Worm (Caenorhabditis elegans) whole organism, L3 larva: ENCODE data around the gene C15H11.10.

Experiments
- R02D3.7 ChIP-seq: fragments of 150-350 bp; optimal IDR thresholded peaks from 2 replicates; lab custom pipeline; 2014; ENCODE audit warnings: missing biosample characterization, missing genetic modification characterization
- ZK546.5 ChIP-seq: sonication (generic microtip); optimal IDR thresholded peaks from 2 replicates; lab custom pipeline; 2017; ENCODE audit warnings: missing biosample characterization, missing genetic modification characterization
- aly-2 ChIP-seq: fragments of 150-350 bp; optimal IDR thresholded peaks from 2 replicates; lab custom pipeline; 2014; ENCODE audit warnings: missing biosample characterization, missing genetic modification characterization
- ama-1 ChIP-seq: fragments of 150-350 bp; optimal IDR thresholded peaks from 2 replicates; lab custom pipeline; 2018
- ceh-9 ChIP-seq: sonication (generic microtip); optimal IDR thresholded peaks from 2 replicates; lab custom pipeline; 2018; ENCODE audit warnings: missing biosample characterization, missing genetic modification characterization
- daf-12 ChIP-seq: fragments of 150-350 bp; optimal IDR thresholded peaks from 2 replicates; lab custom pipeline; 2014; ENCODE audit warnings: missing biosample characterization, missing genetic modification reagents, missing genetic modification characterization
- egl-27 ChIP-seq: sonication (generic microtip); optimal IDR thresholded peaks from 4 replicates; lab custom pipeline; 2017; ENCODE audit warnings: missing biosample characterization, missing genetic modification reagents, missing genetic modification characterization
- egl-5 ChIP-seq: fragments of 150-350 bp; optimal IDR thresholded peaks from 2 replicates; lab custom pipeline; 2017; ENCODE audit warnings: missing biosample characterization, missing genetic modification reagents, missing genetic modification characterization, inconsistent platforms
- elt-1 ChIP-seq: fragments of 150-350 bp; optimal IDR thresholded peaks from 2 replicates; lab custom pipeline; 2014; ENCODE audit warnings: missing biosample characterization, missing genetic modification characterization
- elt-2 ChIP-seq: sonication (generic microtip); optimal IDR thresholded peaks from 2 replicates; lab custom pipeline; 2016; ENCODE audit warnings: missing genetic modification reagents, mild to moderate bottlenecking, missing genetic modification characterization, missing compliant biosample characterization
- elt-3 ChIP-seq, 3 experiments: fragments of 150-350 bp in 1 of 3; sonication (generic microtip) in 2 of 3; optimal IDR thresholded peaks; 2 replicates in 2 of 3; 4 replicates in 1 of 3; lab custom pipeline; 2014 to 2017; ENCODE audit warnings: missing biosample characterization in 3 of 3, missing genetic modification characterization in 3 of 3
- eor-1 ChIP-seq, 2 experiments: fragments of 150-350 bp; optimal IDR thresholded peaks; 2 replicates each; lab custom pipeline; 2014 to 2018; ENCODE audit warnings: missing biosample characterization in 2 of 2, missing genetic modification characterization in 2 of 2
- fkh-10 ChIP-seq: sonication (generic microtip); optimal IDR thresholded peaks from 2 replicates; lab custom pipeline; 2017; ENCODE audit warnings: missing biosample characterization, missing genetic modification reagents, missing genetic modification characterization
- fkh-2 ChIP-seq: fragments of 150-350 bp; optimal IDR thresholded peaks from 2 replicates; lab custom pipeline; 2014; ENCODE audit warnings: missing biosample characterization, missing genetic modification reagents, missing genetic modification characterization
- fos-1 ChIP-seq: fragments of 150-350 bp; optimal IDR thresholded peaks from 2 replicates; lab custom pipeline; 2014; ENCODE audit warnings: missing biosample characterization, missing genetic modification characterization
- hmg-11 ChIP-seq: sonication (generic microtip); optimal IDR thresholded peaks from 2 replicates; lab custom pipeline; 2016; ENCODE audit warnings: missing genetic modification characterization, missing compliant biosample characterization
- jun-1 ChIP-seq: fragments of 150-350 bp; optimal IDR thresholded peaks from 2 replicates; lab custom pipeline; 2014; ENCODE audit warnings: missing biosample characterization, missing genetic modification reagents, missing genetic modification characterization
- lin-39 ChIP-seq: fragments of 150-350 bp; optimal IDR thresholded peaks from 2 replicates; lab custom pipeline; 2018; ENCODE audit warnings: missing biosample characterization, missing genetic modification reagents, missing genetic modification characterization
- lsy-12 ChIP-seq: sonication (generic microtip); optimal IDR thresholded peaks from 2 replicates; lab custom pipeline; 2016; ENCODE audit warnings: mild to moderate bottlenecking, missing genetic modification characterization, missing compliant biosample characterization
- mdl-1 ChIP-seq: fragments of 150-350 bp; optimal IDR thresholded peaks from 2 replicates; lab custom pipeline; 2014; ENCODE audit warnings: missing biosample characterization, missing genetic modification characterization
- mml-1 ChIP-seq: fragments of 150-350 bp; sonication (generic microtip); optimal IDR thresholded peaks from 3 replicates; lab custom pipeline; 2014; ENCODE audit warnings: missing biosample characterization, missing genetic modification characterization
- nfya-1 ChIP-seq: sonication (generic microtip); optimal IDR thresholded peaks from 2 replicates; lab custom pipeline; 2017; ENCODE audit warnings: missing genetic modification characterization, mild to moderate bottlenecking, missing compliant biosample characterization, antibody characterized with exemption, moderate library complexity; ENCODE audit not compliant: insufficient read depth
- nhr-11 ChIP-seq: fragments of 150-350 bp; optimal IDR thresholded peaks from 2 replicates; lab custom pipeline; 2014; ENCODE audit warnings: missing biosample characterization, missing genetic modification characterization
- nhr-23 ChIP-seq: fragments of 150-350 bp; optimal IDR thresholded peaks from 2 replicates; lab custom pipeline; 2014; ENCODE audit warnings: missing biosample characterization, missing genetic modification reagents, missing genetic modification characterization
- nhr-237 ChIP-seq: fragments of 150-350 bp; optimal IDR thresholded peaks from 2 replicates; lab custom pipeline; 2014; ENCODE audit warnings: missing biosample characterization, missing genetic modification characterization
- nhr-25 ChIP-seq: sonication (generic microtip); optimal IDR thresholded peaks from 2 replicates; lab custom pipeline; 2017; ENCODE audit warnings: missing biosample characterization, missing genetic modification characterization
- nhr-28 ChIP-seq: fragments of 150-350 bp; optimal IDR thresholded peaks from 2 replicates; lab custom pipeline; 2014; ENCODE audit warnings: missing biosample characterization, missing genetic modification characterization
- nhr-43 ChIP-seq: sonication (generic microtip); optimal IDR thresholded peaks from 2 replicates; lab custom pipeline; 2016; ENCODE audit warnings: mild to moderate bottlenecking, missing genetic modification characterization, missing compliant biosample characterization; ENCODE audit not compliant: poor library complexity, severe bottlenecking
- nhr-67 ChIP-seq: fragments of 150-350 bp; optimal IDR thresholded peaks from 2 replicates; lab custom pipeline; 2014; ENCODE audit warnings: missing biosample characterization, missing genetic modification characterization
- nhr-76 ChIP-seq: fragments of 150-350 bp; sonication (generic microtip); optimal IDR thresholded peaks from 5 replicates; lab custom pipeline; 2014; ENCODE audit warnings: missing biosample characterization, missing genetic modification characterization
- nhr-77 ChIP-seq: fragments of 150-350 bp; optimal IDR thresholded peaks from 2 replicates; lab custom pipeline; 2014; ENCODE audit warnings: missing biosample characterization, missing genetic modification characterization
- pha-4 ChIP-seq: fragments of 150-350 bp; optimal IDR thresholded peaks from 2 replicates; lab custom pipeline; 2014; ENCODE audit warnings: missing biosample characterization, missing genetic modification reagents, missing genetic modification characterization
- pqm-1 ChIP-seq: fragments of 150-350 bp; optimal IDR thresholded peaks from 2 replicates; lab custom pipeline; 2017; ENCODE audit warnings: missing biosample characterization, missing genetic modification characterization, inconsistent platforms
- skn-1 ChIP-seq: fragments of 150-350 bp; optimal IDR thresholded peaks from 2 replicates; lab custom pipeline; 2014; ENCODE audit warnings: missing biosample characterization, missing genetic modification characterization
- snpc-4 ChIP-seq: fragments of 150-350 bp; optimal IDR thresholded peaks from 2 replicates; lab custom pipeline; 2014; ENCODE audit warnings: missing biosample characterization, missing genetic modification characterization
- tbx-2 ChIP-seq: sonication (generic microtip); optimal IDR thresholded peaks from 2 replicates; lab custom pipeline; 2016; ENCODE audit warnings: mild to moderate bottlenecking, missing genetic modification characterization, missing compliant biosample characterization
- unc-39 ChIP-seq: sonication (generic microtip); optimal IDR thresholded peaks from 4 replicates; lab custom pipeline; 2017; ENCODE audit warnings: missing biosample characterization, missing genetic modification characterization
- unc-62 ChIP-seq: fragments of 150-350 bp; sonication (generic microtip); optimal IDR thresholded peaks from 4 replicates; lab custom pipeline; 2014; ENCODE audit warnings: missing biosample characterization, missing genetic modification reagents, missing genetic modification characterization
- ztf-11 ChIP-seq: fragments of 150-350 bp; optimal IDR thresholded peaks from 2 replicates; lab custom pipeline; 2014; ENCODE audit warnings: missing biosample characterization, missing genetic modification characterization
- ztf-4 ChIP-seq: fragments of 150-350 bp; optimal IDR thresholded peaks from 2 replicates; lab custom pipeline; 2014; ENCODE audit warnings: missing biosample characterization, missing genetic modification characterization

C15H11.10 gene

ce11 chrV:14368272-14369052 lies 23.5 kb upstream of the C15H11.10 start:
- TF ChIP-seq egl-5 (peak; percentile 56), eor-1 (tag; optimal IDR thresholded peaks at IDR 0.05; lab: Kevin White, UChicago) (no peak), nhr-43 (tag; lab: Kevin White, UChicago) (peak; percentile 52), nhr-25 (tag; lab: Kevin White, UChicago) (peak; percentile 77), daf-12 (peak; percentile 81), nhr-11 (no peak), hmg-11 (peak; percentile 95), snpc-4 (tag; lab: Kevin White, UChicago) (peak; percentile 49), nhr-23 (tag; lab: Kevin White, UChicago) (peak; percentile 89), nhr-76 (tag; lab: Kevin White, UChicago) (no peak), skn-1 (tag; lab: Kevin White, UChicago) (no peak), elt-2 (tag; lab: Kevin White, UChicago) (peak; percentile 73), mml-1 (tag; lab: Kevin White, UChicago) (no peak), jun-1 (tag; lab: Kevin White, UChicago) (peak; percentile 11), fkh-10 (GFP tag; lab: Kevin White, UChicago) (no peak), ZK546.5 (tag; lab: Kevin White, UChicago) (no peak), ztf-11 (tag; lab: Kevin White, UChicago) (peak; percentile 1), nhr-77 (tag; lab: Kevin White, UChicago) (no peak), ama-1 (lab: Kevin White, UChicago) (no peak), fkh-2 (tag; lab: Kevin White, UChicago) (no peak), ceh-9 (tag; lab: Kevin White, UChicago) (no peak), nfya-1 (tag; lab: Kevin White, UChicago) (peak; percentile 81), unc-39 (tag; lab: Kevin White, UChicago) (no peak), pqm-1 (tag; lab: Kevin White, UChicago) (peak; percentile 96), lsy-12 (tag; lab: Kevin White, UChicago) (peak; percentile 24), elt-3 (tag; optimal IDR thresholded peaks at IDR 0.05; lab: Kevin White, UChicago) (no peak), pha-4 (tag; lab: Kevin White, UChicago) (peak; percentile 53), tbx-2 (tag; lab: Kevin White, UChicago) (peak; percentile 6), elt-1 (tag; lab: Kevin White, UChicago) (no peak), egl-27 (tag; lab: Kevin White, UChicago) (no peak), ztf-4 (peak; percentile 29), unc-62 (peak; percentile 57)

ce11 chrV:14369412-14369811 lies 22.5 kb upstream of the C15H11.10 start:
- TF ChIP-seq pha-4 (tag; lab: Kevin White, UChicago) (no peak), unc-62 (peak; percentile 51), nfya-1 (tag; lab: Kevin White, UChicago) (peak; percentile 43), lin-39 (tag; lab: Kevin White, UChicago) (peak; percentile 47), R02D3.7 (no peak), ama-1 (lab: Kevin White, UChicago) (peak; percentile 53)

- TF ChIP-seq pqm-1 (tag; lab: Kevin White, UChicago) (no peak), nhr-28 (tag; lab: Kevin White, UChicago) (no peak), mml-1 (tag; lab: Kevin White, UChicago) (no peak), lin-39 (tag; lab: Kevin White, UChicago) (no peak), ama-1 (lab: Kevin White, UChicago) (no peak), fkh-10 (GFP tag; lab: Kevin White, UChicago) (no peak)
- TF ChIP-seq, all 47 proteins: peak for 0
These were observed 19.2 kb upstream of the C15H11.10 start, which contains the start of gene unc-39 for ce11 chrV:14372774-14373173. unc-39 (plus strand) TSS chrV:14373074.

ce11 chrV:14378052-14378451 lies 13.9 kb upstream of the C15H11.10 start:
- no peak for TF ChIP-seq nfya-1 (tag; lab: Kevin White, UChicago)
- TF ChIP-seq skn-1 (tag; lab: Kevin White, UChicago) = no peak
- TF ChIP-seq nhr-76 (tag; lab: Kevin White, UChicago) = no peak
- TF ChIP-seq fkh-10 (GFP tag; lab: Kevin White, UChicago) = no peak
- no peak for TF ChIP-seq egl-27 (tag; lab: Kevin White, UChicago)
- no peak for TF ChIP-seq ztf-4
- no peak for TF ChIP-seq eor-1 (tag; optimal IDR thresholded peaks at IDR 0.05; lab: Kevin White, UChicago)
- TF ChIP-seq hmg-11 = no peak
- no peak for TF ChIP-seq aly-2 (tag; lab: Kevin White, UChicago)
- no peak for TF ChIP-seq mdl-1 (tag; lab: Kevin White, UChicago)
- no peak for TF ChIP-seq nhr-237 (tag; lab: Kevin White, UChicago)
- TF ChIP-seq mml-1 (tag; lab: Kevin White, UChicago) = no peak
- TF ChIP-seq nhr-67 (tag; lab: Kevin White, UChicago) = no peak
- no peak for TF ChIP-seq jun-1 (tag; lab: Kevin White, UChicago)
- no peak for TF ChIP-seq ceh-9 (tag; lab: Kevin White, UChicago)
- no peak for TF ChIP-seq fkh-2 (tag; lab: Kevin White, UChicago)
- no peak for TF ChIP-seq fos-1 (tag; lab: Kevin White, UChicago)
